Worm (Caenorhabditis elegans) whole organism, L1 larva: ENCODE results near the gene Y116F11B.17.

Experiments
- F16B12.6 ChIP-seq: fragments of 150-350 bp; optimal IDR thresholded peaks from 2 replicates; lab custom pipeline; 2014; ENCODE audit warnings: missing biosample characterization, missing genetic modification characterization
- aha-1 ChIP-seq: fragments of 150-350 bp; optimal IDR thresholded peaks from 2 replicates; lab custom pipeline; 2014; ENCODE audit warnings: missing biosample characterization, missing genetic modification characterization
- aly-2 ChIP-seq: fragments of 150-350 bp; optimal IDR thresholded peaks from 2 replicates; lab custom pipeline; 2014; ENCODE audit warnings: missing biosample characterization, missing genetic modification characterization
- ceh-63 ChIP-seq: fragments of 200-800 bp; sonication (Bioruptor generic); optimal IDR thresholded peaks from 2 replicates; lab custom pipeline; 2018; ENCODE audit warnings: mild to moderate bottlenecking, missing genetic modification characterization, missing compliant biosample characterization
- ceh-82 ChIP-seq, 3 experiments: fragments of 150-350 bp in 1 of 3; sonication (generic microtip) in 2 of 3; optimal IDR thresholded peaks; 2 replicates each; lab custom pipeline; 2014 to 2017; ENCODE audit warnings: missing biosample characterization in 3 of 3, missing genetic modification characterization in 3 of 3
- ceh-88 ChIP-seq: fragments of 200-800 bp; sonication (Bioruptor generic); IDR thresholded peaks from 2 replicates; pipeline ENCODE4 v1.3.6; 2022; ENCODE audit warnings: missing genetic modification characterization, missing compliant biosample characterization
- ceh-90 ChIP-seq: sonication (generic microtip); optimal IDR thresholded peaks from 2 replicates; lab custom pipeline; 2016; ENCODE audit warnings: missing genetic modification characterization, missing compliant biosample characterization
- dpl-1 ChIP-seq, 3 experiments: fragments of 150-350 bp in 2 of 3; sonication (generic microtip) in 1 of 3; optimal IDR thresholded peaks; 2 replicates each; lab custom pipeline; 2014 to 2017; ENCODE audit warnings: missing biosample characterization in 3 of 3, missing genetic modification characterization in 3 of 3, missing genetic modification reagents in 3 of 3
- dsc-1 ChIP-seq: sonication (generic microtip); optimal IDR thresholded peaks from 2 replicates; lab custom pipeline; 2016; ENCODE audit warnings: mild to moderate bottlenecking, missing genetic modification characterization, missing compliant biosample characterization
- efl-3 ChIP-seq: fragments of 200-800 bp; sonication (Bioruptor generic); optimal IDR thresholded peaks from 2 replicates; lab custom pipeline; 2018; ENCODE audit warnings: mild to moderate bottlenecking, missing genetic modification characterization, missing compliant biosample characterization
- egl-13 ChIP-seq: sonication (generic microtip); optimal IDR thresholded peaks from 2 replicates; lab custom pipeline; 2016; ENCODE audit warnings: missing genotype, missing genetic modification reagents, missing genetic modification characterization, missing compliant biosample characterization
- egl-27 ChIP-seq, 2 experiments: fragments of 150-350 bp in 1 of 2; sonication (generic microtip); optimal IDR thresholded peaks; 3 replicates each; lab custom pipeline; 2017 to 2018; ENCODE audit warnings: missing biosample characterization in 2 of 2, missing genetic modification characterization in 2 of 2, missing genetic modification reagents in 2 of 2
- elt-2 ChIP-seq: sonication (generic microtip); optimal IDR thresholded peaks from 2 replicates; lab custom pipeline; 2016; ENCODE audit warnings: missing genetic modification characterization, mild to moderate bottlenecking, inconsistent platforms, missing compliant biosample characterization, missing genetic modification reagents
- fkh-10 ChIP-seq: sonication (generic microtip); optimal IDR thresholded peaks from 2 replicates; lab custom pipeline; 2017; ENCODE audit warnings: missing biosample characterization, missing genetic modification reagents, missing genetic modification characterization
- fkh-4 ChIP-seq: sonication (generic microtip); optimal IDR thresholded peaks from 2 replicates; lab custom pipeline; 2016; ENCODE audit warnings: missing compliant biosample characterization, missing genetic modification characterization, borderline replicate concordance
- grh-1 ChIP-seq: fragments of 200-800 bp; sonication (Bioruptor generic); IDR thresholded peaks from 2 replicates; pipeline ENCODE4 v1.3.6; 2022; ENCODE audit warnings: missing genetic modification reagents, missing genetic modification characterization, missing compliant biosample characterization
- hlh-17 ChIP-seq: fragments of 200-800 bp; sonication (Bioruptor generic); optimal IDR thresholded peaks from 2 replicates; lab custom pipeline; 2018; ENCODE audit warnings: missing genetic modification characterization, mild to moderate bottlenecking, missing compliant biosample characterization, moderate library complexity, borderline replicate concordance
- hpl-2 ChIP-seq: fragments of 150-350 bp; optimal IDR thresholded peaks from 2 replicates; lab custom pipeline; 2014; ENCODE audit warnings: missing biosample characterization, missing genetic modification reagents, missing genetic modification characterization
- irx-1 ChIP-seq: sonication (generic microtip); optimal IDR thresholded peaks from 2 replicates; lab custom pipeline; 2016; ENCODE audit warnings: missing genetic modification characterization, missing compliant biosample characterization
- jun-1 ChIP-seq: fragments of 150-350 bp; optimal IDR thresholded peaks from 2 replicates; lab custom pipeline; 2014; ENCODE audit warnings: missing biosample characterization, missing genetic modification reagents, missing genetic modification characterization
- lin-14 ChIP-seq: fragments of 200-800 bp; sonication (Bioruptor generic); optimal IDR thresholded peaks from 2 replicates; lab custom pipeline; 2018; ENCODE audit warnings: mild to moderate bottlenecking, missing genetic modification characterization, moderate library complexity, missing compliant biosample characterization
- lin-35 ChIP-seq, 2 experiments: fragments of 150-350 bp; optimal IDR thresholded peaks; 2 replicates each; lab custom pipeline; 2014; ENCODE audit warnings: missing biosample characterization in 2 of 2, missing genetic modification characterization in 2 of 2, missing genetic modification reagents in 2 of 2
- lsy-2 ChIP-seq, 2 experiments: fragments of 150-350 bp; optimal IDR thresholded peaks; 2 replicates each; lab custom pipeline; 2014; ENCODE audit warnings: missing biosample characterization in 2 of 2, missing genetic modification characterization in 2 of 2
- mep-1 ChIP-seq: fragments of 150-350 bp; optimal IDR thresholded peaks from 2 replicates; lab custom pipeline; 2014; ENCODE audit warnings: missing biosample characterization, missing genetic modification characterization
- nhr-11 ChIP-seq: fragments of 150-350 bp; optimal IDR thresholded peaks from 2 replicates; lab custom pipeline; 2014; ENCODE audit warnings: missing biosample characterization, missing genetic modification characterization
- nhr-19 ChIP-seq: fragments of 200-800 bp; sonication (Bioruptor generic); conservative IDR thresholded peaks from 2 replicates; pipeline ENCODE4 v1.3.6; 2022; ENCODE audit warnings: missing genetic modification characterization, missing compliant biosample characterization
- nhr-20 ChIP-seq: sonication (generic microtip); optimal IDR thresholded peaks from 2 replicates; lab custom pipeline; 2016; ENCODE audit warnings: mild to moderate bottlenecking, missing genetic modification characterization, missing compliant biosample characterization
- nhr-47 ChIP-seq: sonication (generic microtip); optimal IDR thresholded peaks from 2 replicates; lab custom pipeline; 2016; ENCODE audit warnings: mild to moderate bottlenecking, missing genetic modification characterization, moderate library complexity, missing compliant biosample characterization
- nhr-71 ChIP-seq: sonication (generic microtip); optimal IDR thresholded peaks from 2 replicates; lab custom pipeline; 2016; ENCODE audit warnings: mild to moderate bottlenecking, missing genetic modification characterization, moderate library complexity, missing compliant biosample characterization
- nhr-77 ChIP-seq: fragments of 150-350 bp; optimal IDR thresholded peaks from 2 replicates; lab custom pipeline; 2014; ENCODE audit warnings: missing biosample characterization, missing genetic modification characterization
- nhr-85 ChIP-seq: sonication (generic microtip); peaks from one replicate; lab custom pipeline; 2016; ENCODE audit warnings: missing genetic modification characterization, inconsistent platforms, missing compliant biosample characterization
- nhr-90 ChIP-seq: sonication (generic microtip); optimal IDR thresholded peaks from 2 replicates; lab custom pipeline; 2016; ENCODE audit warnings: mild to moderate bottlenecking, missing genetic modification characterization, missing compliant biosample characterization; ENCODE audit not compliant: poor library complexity
- pax-3 ChIP-seq: fragments of 200-800 bp; sonication (Bioruptor generic); optimal IDR thresholded peaks from 2 replicates; lab custom pipeline; 2018; ENCODE audit warnings: mild to moderate bottlenecking, missing genetic modification characterization, moderate library complexity, missing compliant biosample characterization
- skn-1 ChIP-seq: fragments of 150-350 bp; optimal IDR thresholded peaks from 2 replicates; lab custom pipeline; 2014; ENCODE audit warnings: missing biosample characterization, missing genetic modification characterization
- snu-23 ChIP-seq: sonication (generic microtip); optimal IDR thresholded peaks from 2 replicates; lab custom pipeline; 2016; ENCODE audit warnings: missing genetic modification characterization, missing compliant biosample characterization
- sptf-1 ChIP-seq: fragments of 150-350 bp; optimal IDR thresholded peaks from 2 replicates; lab custom pipeline; 2014; ENCODE audit warnings: missing biosample characterization, missing genetic modification characterization
- sup-37 ChIP-seq: fragments of 200-800 bp; sonication (Bioruptor generic); optimal IDR thresholded peaks from 2 replicates; lab custom pipeline; 2018; ENCODE audit warnings: mild to moderate bottlenecking, missing genetic modification characterization, missing compliant biosample characterization
- unc-130 ChIP-seq: fragments of 150-350 bp; optimal IDR thresholded peaks from 2 replicates; lab custom pipeline; 2017; ENCODE audit warnings: missing biosample characterization, missing genetic modification characterization, inconsistent platforms
- unc-30 ChIP-seq: sonication (generic microtip); optimal IDR thresholded peaks from 2 replicates; lab custom pipeline; 2017; ENCODE audit warnings: missing biosample characterization, missing genetic modification characterization
- unc-86 ChIP-seq: sonication (generic microtip); optimal IDR thresholded peaks from 2 replicates; lab custom pipeline; 2016; ENCODE audit warnings: missing genetic modification characterization, missing compliant biosample characterization
- vab-15 ChIP-seq: sonication (generic microtip); optimal IDR thresholded peaks from 2 replicates; lab custom pipeline; 2017; ENCODE audit warnings: missing genotype, mild to moderate bottlenecking, missing genetic modification characterization, missing compliant biosample characterization
- xbp-1 ChIP-seq: sonication (generic microtip); optimal IDR thresholded peaks from 2 replicates; lab custom pipeline; 2016; ENCODE audit warnings: missing genetic modification characterization, missing compliant biosample characterization
- ztf-11 ChIP-seq, 2 experiments: sonication (generic microtip); optimal IDR thresholded peaks; 2 replicates each; lab custom pipeline; 2016 to 2017; ENCODE audit warnings: missing genetic modification characterization in 2 of 2, missing biosample characterization in 1 of 2, missing compliant biosample characterization in 1 of 2

The Y116F11B.17 gene

ce11 chrV:19783829-19784228, 38.2 kb downstream of the Y116F11B.17 start, which contains the start of gene srt-45:
Gene srt-45, plus strand, starts transcription at chrV:19784129.
- TF ChIP-seq ceh-88 (GFP tag; lab: Robert Waterston, UW) (no peak), elt-2 (no peak), dsc-1 (tag; lab: Kevin White, UChicago) (no peak), nhr-85 (tag; lab: Kevin White, UChicago) (no peak), xbp-1 (tag; lab: Kevin White, UChicago) (no peak), lin-14 (no peak), ceh-63 (GFP tag; lab: Kevin White, UChicago) (no peak), unc-86 (tag; lab: Kevin White, UChicago) (no peak), hpl-2 (GFP tag; lab: Kevin White, UChicago) (no peak), unc-30 (tag; lab: Kevin White, UChicago) (no peak), skn-1 (tag; lab: Kevin White, UChicago) (no peak), nhr-19 (GFP tag; lab: Robert Waterston, UW) (no peak), nhr-47 (tag; lab: Kevin White, UChicago) (no peak), nhr-90 (no peak)

ce11 chrV:19779220-19779619, 42.8 kb downstream of the Y116F11B.17 start:
- TF ChIP-seq grh-1 (GFP tag; lab: Robert Waterston, UW) (no peak), hlh-17 (no peak), pax-3 (no peak), ceh-90 (tag; lab: Kevin White, UChicago) (no peak), sup-37 (GFP tag; lab: Kevin White, UChicago) (no peak), lsy-2 (tag; optimal IDR thresholded peaks at IDR 0.05; lab: Kevin White, UChicago) (no peak), elt-2 (no peak), nhr-11 (tag; lab: Kevin White, UChicago) (no peak), snu-23 (GFP tag; lab: Kevin White, UChicago) (no peak), dpl-1 (GFP tag; optimal IDR thresholded peaks at IDR 0.05; lab: Kevin White, UChicago) (no peak), egl-13 (tag; lab: Kevin White, UChicago) (no peak), lin-14 (no peak), hpl-2 (GFP tag; lab: Kevin White, UChicago) (no peak), ceh-82 (tag; optimal IDR thresholded peaks at IDR 0.05; lab: Kevin White, UChicago) (no peak), ceh-63 (GFP tag; lab: Kevin White, UChicago) (no peak), nhr-77 (no peak), nhr-85 (tag; lab: Kevin White, UChicago) (no peak)

- TF ChIP-seq efl-3 (GFP tag; lab: Kevin White, UChicago): no peak
- no peak for TF ChIP-seq egl-27 (tag; optimal IDR thresholded peaks at IDR 0.05; lab: Kevin White, UChicago)
- no peak for TF ChIP-seq unc-130 (tag; lab: Kevin White, UChicago)
- no peak for TF ChIP-seq jun-1 (tag; lab: Kevin White, UChicago)
- TF ChIP-seq nhr-71 (tag; lab: Kevin White, UChicago): no peak
Measured at ce11 chrV:19778608-19779007, 43.4 kb downstream of the Y116F11B.17 start, which contains the start of gene fbxa-194. Gene fbxa-194, minus strand, starts transcription at chrV:19778708.

- no peak for TF ChIP-seq egl-13 (tag; lab: Kevin White, UChicago)
- TF ChIP-seq ceh-88 (GFP tag; lab: Robert Waterston, UW): no peak
- no peak for TF ChIP-seq ztf-11 (tag; optimal IDR thresholded peaks at IDR 0.05; lab: Kevin White, UChicago)
- TF ChIP-seq nhr-71 (tag; lab: Kevin White, UChicago): no peak
Measured at ce11 chrV:19777227-19777626, 44.8 kb downstream of the Y116F11B.17 start, which contains the start of gene fbxa-118. Gene fbxa-118, minus strand, starts transcription at chrV:19777327.

- TF ChIP-seq F16B12.6 (tag; lab: Kevin White, UChicago) (no peak), unc-30 (tag; lab: Kevin White, UChicago) (no peak), nhr-20 (tag; lab: Kevin White, UChicago) (no peak), vab-15 (tag; lab: Kevin White, UChicago) (no peak), sptf-1 (tag; lab: Kevin White, UChicago) (no peak), nhr-90 (no peak), fkh-10 (GFP tag; lab: Kevin White, UChicago) (no peak), irx-1 (tag; lab: Kevin White, UChicago) (no peak), mep-1 (tag; lab: Kevin White, UChicago) (no peak), ztf-11 (tag; optimal IDR thresholded peaks at IDR 0.05; lab: Kevin White, UChicago) (no peak), fkh-4 (tag; lab: Kevin White, UChicago) (no peak), aly-2 (tag; lab: Kevin White, UChicago) (no peak), ceh-90 (tag; lab: Kevin White, UChicago) (no peak), lin-35 (GFP tag; optimal IDR thresholded peaks at IDR 0.05; lab: Kevin White, UChicago) (no peak), aha-1 (no peak)
Measured at ce11 chrV:19771660-19772059, 50.3 kb downstream of the Y116F11B.17 start, which contains the start of gene M162.15. Gene M162.15, minus strand, starts transcription at chrV:19771760.
